Fruit fly (Drosophila melanogaster) whole organism, pupa: ENCODE results near the gene Pp4-19C.

Source experiments
- CG10348 ChIP-seq: fragments of 200-800 bp; sonication (Bioruptor generic); IDR thresholded peaks from 2 replicates; pipeline ENCODE4 v1.3.6; 2022; ENCODE audit warnings: missing biosample characterization, missing genetic modification characterization
- CG12605 ChIP-seq: fragments of 200-800 bp; sonication (Bioruptor generic); IDR thresholded peaks from 2 replicates; pipeline ENCODE4 v1.3.6; 2022; ENCODE audit warnings: missing biosample characterization, missing genetic modification characterization
- CG13204 ChIP-seq: fragments of 200-800 bp; sonication (Bioruptor generic); optimal IDR thresholded peaks from 2 replicates; lab custom pipeline; 2018; ENCODE audit warnings: missing biosample characterization, mild to moderate bottlenecking, missing genetic modification characterization, moderate library complexity
- CG14655 ChIP-seq: fragments of 200-800 bp; sonication (Bioruptor generic); optimal IDR thresholded peaks from 3 replicates; lab custom pipeline; 2017; ENCODE audit warnings: mild to moderate bottlenecking, missing biosample characterization, missing genetic modification reagents, missing genetic modification characterization
- CG15710 ChIP-seq: fragments of 200-800 bp; sonication (Bioruptor generic); optimal IDR thresholded peaks from 2 replicates; lab custom pipeline; 2018; ENCODE audit warnings: missing biosample characterization, mild to moderate bottlenecking, missing genetic modification characterization, moderate library complexity
- CG17806 ChIP-seq: fragments of 200-800 bp; sonication (Bioruptor generic); optimal IDR thresholded peaks from 2 replicates; lab custom pipeline; 2018; ENCODE audit warnings: missing biosample characterization, mild to moderate bottlenecking, missing genetic modification characterization, moderate library complexity
- CG32121 ChIP-seq: fragments of 200-800 bp; sonication (Bioruptor generic); IDR thresholded peaks from 2 replicates; pipeline ENCODE4 v1.3.6; 2022; ENCODE audit warnings: missing biosample characterization, missing genetic modification characterization
- CG34367 ChIP-seq: fragments of 200-800 bp; sonication (Bioruptor generic); optimal IDR thresholded peaks from 2 replicates; lab custom pipeline; 2018; ENCODE audit warnings: missing biosample characterization, mild to moderate bottlenecking, missing genetic modification characterization
- CG4496 ChIP-seq: fragments of 200-800 bp; sonication (Bioruptor generic); IDR thresholded peaks from 3 replicates; pipeline ENCODE4 v1.3.6; 2022; ENCODE audit warnings: missing biosample characterization, missing genetic modification characterization
- CG8159 ChIP-seq: fragments of 200-800 bp; sonication (Bioruptor generic); optimal IDR thresholded peaks from 3 replicates; lab custom pipeline; 2018; ENCODE audit warnings: missing biosample characterization, mild to moderate bottlenecking, missing genetic modification characterization, moderate library complexity
- CG8301 ChIP-seq: fragments of 200-800 bp; sonication (Bioruptor generic); optimal IDR thresholded peaks from 2 replicates; lab custom pipeline; 2018; ENCODE audit warnings: missing biosample characterization, mild to moderate bottlenecking, missing genetic modification characterization
- CG9948 ChIP-seq: fragments of 200-800 bp; sonication (Bioruptor generic); optimal IDR thresholded peaks from 2 replicates; lab custom pipeline; 2018; ENCODE audit warnings: missing biosample characterization, mild to moderate bottlenecking, missing genetic modification characterization, moderate library complexity
- D1 ChIP-seq: fragments of 200-800 bp; sonication (Bioruptor generic); optimal IDR thresholded peaks from 2 replicates; lab custom pipeline; 2018; ENCODE audit warnings: missing biosample characterization, mild to moderate bottlenecking, missing genetic modification characterization, moderate library complexity
- EcR ChIP-seq: fragments of 200-800 bp; sonication (Bioruptor generic); optimal IDR thresholded peaks from 3 replicates; lab custom pipeline; 2019; ENCODE audit warnings: missing biosample characterization, missing genetic modification characterization, mild to moderate bottlenecking, moderate library complexity, missing genetic modification reagents
- Ets98B ChIP-seq: fragments of 200-800 bp; sonication (Bioruptor generic); IDR thresholded peaks from 2 replicates; pipeline ENCODE4 v1.3.6; 2022; ENCODE audit warnings: missing biosample characterization, missing genetic modification characterization
- Pif1A ChIP-seq: fragments of 200-800 bp; sonication (Bioruptor generic); optimal IDR thresholded peaks from 3 replicates; lab custom pipeline; 2016; ENCODE audit warnings: missing biosample characterization, missing genetic modification characterization
- Pif1B ChIP-seq: fragments of 200-800 bp; sonication (Bioruptor generic); optimal IDR thresholded peaks from 3 replicates; lab custom pipeline; 2016; ENCODE audit warnings: missing biosample characterization, missing genetic modification characterization
- Snoo ChIP-seq: fragments of 200-800 bp; sonication (Bioruptor generic); optimal IDR thresholded peaks from 3 replicates; lab custom pipeline; 2017; ENCODE audit warnings: missing biosample characterization, mild to moderate bottlenecking, missing genetic modification characterization, inconsistent platforms
- fd96Ca ChIP-seq: fragments of 200-800 bp; sonication (Bioruptor generic); IDR thresholded peaks from 3 replicates; pipeline ENCODE4 v1.3.6; 2022; ENCODE audit warnings: missing biosample characterization, missing genetic modification characterization
- gl ChIP-seq: fragments of 200-800 bp; sonication (Bioruptor generic); optimal IDR thresholded peaks from 2 replicates; lab custom pipeline; 2018; ENCODE audit warnings: missing biosample characterization, mild to moderate bottlenecking, missing genetic modification characterization
- rn ChIP-seq: fragments of 200-800 bp; sonication (Bioruptor generic); IDR thresholded peaks from 2 replicates; pipeline ENCODE4 v1.3.6; 2022; ENCODE audit warnings: missing biosample characterization, missing genetic modification characterization

The Pp4-19C gene

dm6 chrX:20416433-20416832 lies 7.4 kb downstream of the Pp4-19C start, which contains the start of gene Obp19b:
Obp19b (plus strand) TSS chrX:20416733.
- no peak for TF ChIP-seq CG32121 (GFP tag; lab: Robert Waterston, UW)
- TF ChIP-seq Pif1A (GFP tag; lab: Kevin White, UChicago) = no peak
- no peak for TF ChIP-seq CG12605 (GFP tag; lab: Robert Waterston, UW)
- TF ChIP-seq gl (tag; lab: Kevin White, UChicago) = no peak
- TF ChIP-seq CG15710 (tag; lab: Kevin White, UChicago) = no peak
- no peak for TF ChIP-seq Ets98B (GFP tag; lab: Robert Waterston, UW)
- TF ChIP-seq Snoo = no peak
- TF ChIP-seq CG4496 (GFP tag; lab: Robert Waterston, UW) = no peak
- no peak for TF ChIP-seq CG9948 (tag; lab: Kevin White, UChicago)
- no peak for TF ChIP-seq CG8159
- no peak for TF ChIP-seq CG8301 (tag; lab: Kevin White, UChicago)
- no peak for TF ChIP-seq Pif1B (GFP tag; lab: Kevin White, UChicago)
- TF ChIP-seq CG13204 (GFP tag; lab: Kevin White, UChicago) = no peak
- TF ChIP-seq CG34367 (tag; lab: Kevin White, UChicago) = no peak
- TF ChIP-seq EcR (GFP tag; lab: Kevin White, UChicago) = no peak
- TF ChIP-seq rn (GFP tag; lab: Robert Waterston, UW) = no peak
- TF ChIP-seq CG17806 (tag; lab: Kevin White, UChicago) = no peak
- no peak for TF ChIP-seq CG14655 (GFP tag; lab: Kevin White, UChicago)
- no peak for TF ChIP-seq D1

dm6 chrX:20415444-20415843 lies 8.4 kb downstream of the Pp4-19C start, which contains the start of gene Obp19a:
Obp19a (plus strand) TSS chrX:20415744.
- TF ChIP-seq Pif1B (GFP tag; lab: Kevin White, UChicago) = no peak
- no peak for TF ChIP-seq CG34367 (tag; lab: Kevin White, UChicago)
- no peak for TF ChIP-seq CG12605 (GFP tag; lab: Robert Waterston, UW)

dm6 chrX:20414099-20414498 lies 9.7 kb downstream of the Pp4-19C start, which contains the start of gene CG15458:
CG15458 (minus strand) TSS chrX:20414199.
- no peak for TF ChIP-seq Pif1A (GFP tag; lab: Kevin White, UChicago)
- no peak for TF ChIP-seq CG14655 (GFP tag; lab: Kevin White, UChicago)
- no peak for TF ChIP-seq gl (tag; lab: Kevin White, UChicago)
- no peak for TF ChIP-seq rn (GFP tag; lab: Robert Waterston, UW)
- no peak for TF ChIP-seq D1
- TF ChIP-seq CG8301 (tag; lab: Kevin White, UChicago) = no peak
- TF ChIP-seq CG12605 (GFP tag; lab: Robert Waterston, UW) = no peak
- TF ChIP-seq CG4496 (GFP tag; lab: Robert Waterston, UW) = no peak
- no peak for TF ChIP-seq CG9948 (tag; lab: Kevin White, UChicago)
- TF ChIP-seq fd96Ca = no peak
- no peak for TF ChIP-seq Pif1B (GFP tag; lab: Kevin White, UChicago)
- no peak for TF ChIP-seq CG34367 (tag; lab: Kevin White, UChicago)
- TF ChIP-seq EcR (GFP tag; lab: Kevin White, UChicago) = no peak
- no peak for TF ChIP-seq CG10348 (GFP tag; lab: Robert Waterston, UW)
- TF ChIP-seq Ets98B (GFP tag; lab: Robert Waterston, UW) = no peak
- no peak for TF ChIP-seq CG15710 (tag; lab: Kevin White, UChicago)
- TF ChIP-seq Snoo = no peak
- TF ChIP-seq CG8159 = no peak
- TF ChIP-seq CG32121 (GFP tag; lab: Robert Waterston, UW) = no peak
- TF ChIP-seq CG17806 (tag; lab: Kevin White, UChicago) = no peak

- TF ChIP-seq rn (GFP tag; lab: Robert Waterston, UW) = no peak
- TF ChIP-seq CG4496 (GFP tag; lab: Robert Waterston, UW) = no peak
- TF ChIP-seq Pif1B (GFP tag; lab: Kevin White, UChicago) = no peak
- TF ChIP-seq CG9948 (tag; lab: Kevin White, UChicago) = no peak
- TF ChIP-seq CG8301 (tag; lab: Kevin White, UChicago) = no peak
- no peak for TF ChIP-seq CG14655 (GFP tag; lab: Kevin White, UChicago)
- no peak for TF ChIP-seq Snoo
- no peak for TF ChIP-seq CG12605 (GFP tag; lab: Robert Waterston, UW)
- TF ChIP-seq CG32121 (GFP tag; lab: Robert Waterston, UW) = no peak
These were observed 10.3 kb downstream of the Pp4-19C start, which contains the start of gene CG15459 for dm6 chrX:20413481-20413880. CG15459 (minus strand) TSS chrX:20413581.

- TF ChIP-seq Pif1B (GFP tag; lab: Kevin White, UChicago) (no peak), CG12605 (GFP tag; lab: Robert Waterston, UW) (no peak), CG13204 (GFP tag; lab: Kevin White, UChicago) (no peak), CG34367 (tag; lab: Kevin White, UChicago) (no peak), CG10348 (GFP tag; lab: Robert Waterston, UW) (no peak), Snoo (no peak), CG32121 (GFP tag; lab: Robert Waterston, UW) (no peak), Ets98B (GFP tag; lab: Robert Waterston, UW) (no peak), CG4496 (GFP tag; lab: Robert Waterston, UW) (no peak), CG9948 (tag; lab: Kevin White, UChicago) (no peak), Pif1A (GFP tag; lab: Kevin White, UChicago) (no peak), fd96Ca (no peak), gl (tag; lab: Kevin White, UChicago) (no peak), EcR (GFP tag; lab: Kevin White, UChicago) (no peak)
These were observed 12.2 kb downstream of the Pp4-19C start for dm6 chrX:20411635-20412034.
